Worm (Caenorhabditis elegans) whole organism, L4 larva: ENCODE measurements around the gene scl-1.

Experiments used
- D1046.2 ChIP-seq: fragments of 200-800 bp; sonication (Bioruptor generic); IDR thresholded peaks from 2 replicates; pipeline ENCODE4 v1.3.6; 2022; ENCODE audit warnings: missing genetic modification characterization, missing compliant biosample characterization
- F44E2.7 ChIP-seq: fragments of 200-800 bp; sonication (Bioruptor generic); IDR thresholded peaks from 2 replicates; pipeline ENCODE4 v2.1.2; 2022; ENCODE audit warnings: missing genetic modification characterization, missing compliant biosample characterization
- T20F7.1 ChIP-seq: fragments of 200-800 bp; sonication (Bioruptor generic); optimal IDR thresholded peaks from 2 replicates; lab custom pipeline; 2018; ENCODE audit warnings: mild to moderate bottlenecking, missing genetic modification characterization, missing compliant biosample characterization
- Y48G9A.11 ChIP-seq: fragments of 200-800 bp; sonication (Bioruptor generic); IDR thresholded peaks from 2 replicates; pipeline ENCODE4 v1.3.6; 2022; ENCODE audit warnings: missing genetic modification reagents, missing genetic modification characterization, missing compliant biosample characterization
- ZK337.2 ChIP-seq: fragments of 200-800 bp; sonication (Bioruptor generic); IDR thresholded peaks from 2 replicates; pipeline ENCODE4 v1.3.6; 2022; ENCODE audit warnings: missing genetic modification reagents, missing genetic modification characterization, missing compliant biosample characterization
- attf-4 ChIP-seq: sonication (generic microtip); optimal IDR thresholded peaks from 3 replicates; lab custom pipeline; 2017; ENCODE audit warnings: missing biosample characterization, missing genetic modification characterization
- ceh-44 ChIP-seq: fragments of 200-800 bp; sonication (Bioruptor generic); IDR thresholded peaks from 2 replicates; pipeline ENCODE4 v1.3.6; 2022; ENCODE audit warnings: missing genetic modification reagents, missing genetic modification characterization, missing compliant biosample characterization
- ceh-82 ChIP-seq: sonication (generic microtip); optimal IDR thresholded peaks from 2 replicates; lab custom pipeline; 2017; ENCODE audit warnings: missing biosample characterization, missing genetic modification characterization
- ces-1 ChIP-seq: fragments of 150-350 bp; sonication (generic microtip); optimal IDR thresholded peaks from 4 replicates; lab custom pipeline; 2014; ENCODE audit warnings: missing biosample characterization, missing genetic modification reagents, missing genetic modification characterization
- ctbp-1 ChIP-seq: fragments of 200-800 bp; sonication (Bioruptor generic); IDR thresholded peaks from 2 replicates; pipeline ENCODE4 v1.3.6; 2022; ENCODE audit warnings: missing genetic modification reagents, missing genetic modification characterization, missing compliant biosample characterization
- daf-16 ChIP-seq, 3 experiments: sonication (generic microtip); optimal IDR thresholded peaks; 2 replicates each; lab custom pipeline; 2016 to 2017; ENCODE audit warnings: missing genetic modification characterization in 3 of 3, missing genetic modification reagents in 3 of 3, mild to moderate bottlenecking in 2 of 3, missing compliant biosample characterization in 2 of 3, missing biosample characterization in 1 of 3, moderate library complexity in 1 of 3
- daf-19 ChIP-seq: fragments of 200-800 bp; sonication (Bioruptor generic); conservative IDR thresholded peaks from 2 replicates; pipeline ENCODE4 v1.3.6; 2022; ENCODE audit warnings: missing genetic modification characterization, missing compliant biosample characterization
- daf-8 ChIP-seq: fragments of 200-800 bp; sonication (Bioruptor generic); IDR thresholded peaks from 2 replicates; pipeline ENCODE4 v1.3.6; 2022; ENCODE audit warnings: missing genetic modification characterization, missing compliant biosample characterization
- dmd-9 ChIP-seq: fragments of 200-800 bp; sonication (Bioruptor generic); IDR thresholded peaks from 2 replicates; pipeline ENCODE4 v1.3.6; 2022; ENCODE audit warnings: missing genetic modification reagents, missing genetic modification characterization, missing compliant biosample characterization
- duxl-1 ChIP-seq: sonication (generic microtip); optimal IDR thresholded peaks from 2 replicates; lab custom pipeline; 2016; ENCODE audit warnings: mild to moderate bottlenecking, missing genetic modification characterization, moderate library complexity, missing compliant biosample characterization; ENCODE audit not compliant: poor library complexity
- egl-43 ChIP-seq: fragments of 200-800 bp; sonication (Bioruptor generic); IDR thresholded peaks from 2 replicates; pipeline ENCODE4 v1.3.6; 2022; ENCODE audit warnings: missing genetic modification reagents, missing genetic modification characterization, missing compliant biosample characterization
- hlh-11 ChIP-seq: fragments of 200-800 bp; sonication (Bioruptor generic); optimal IDR thresholded peaks from 2 replicates; lab custom pipeline; 2018; ENCODE audit warnings: mild to moderate bottlenecking, missing genetic modification characterization, missing compliant biosample characterization
- hlh-30 ChIP-seq: sonication (generic microtip); optimal IDR thresholded peaks from 2 replicates; lab custom pipeline; 2017; ENCODE audit warnings: antibody characterized with exemption, mild to moderate bottlenecking, missing genetic modification characterization, missing compliant biosample characterization; ENCODE audit not compliant: insufficient read depth
- lim-7 ChIP-seq: fragments of 200-800 bp; sonication (Bioruptor generic); IDR thresholded peaks from 2 replicates; pipeline ENCODE4 v1.3.6; 2022; ENCODE audit warnings: missing genetic modification characterization, missing compliant biosample characterization
- lir-3 ChIP-seq: sonication (generic microtip); optimal IDR thresholded peaks from 2 replicates; lab custom pipeline; 2016; ENCODE audit warnings: mild to moderate bottlenecking, missing genetic modification characterization, missing compliant biosample characterization
- madf-5 ChIP-seq, 2 experiments: fragments of 200-800 bp; sonication (Bioruptor generic); IDR thresholded peaks; 2 replicates each; pipeline ENCODE4 v1.3.6; 2022; ENCODE audit warnings: missing compliant biosample characterization in 2 of 2, missing genetic modification characterization in 2 of 2
- madf-9 ChIP-seq: fragments of 200-800 bp; sonication (Bioruptor generic); conservative IDR thresholded peaks from 2 replicates; pipeline ENCODE4 v1.3.6; 2022; ENCODE audit warnings: missing genetic modification reagents, missing genetic modification characterization, missing compliant biosample characterization
- mxl-3 ChIP-seq: fragments of 200-800 bp; sonication (Bioruptor generic); optimal IDR thresholded peaks from 2 replicates; lab custom pipeline; 2018; ENCODE audit warnings: mild to moderate bottlenecking, missing genetic modification characterization, missing compliant biosample characterization
- nhr-10 ChIP-seq: fragments of 150-350 bp; optimal IDR thresholded peaks from 2 replicates; lab custom pipeline; 2014; ENCODE audit warnings: missing biosample characterization, missing genetic modification characterization
- nhr-11 ChIP-seq: fragments of 150-350 bp; optimal IDR thresholded peaks from 2 replicates; lab custom pipeline; 2014; ENCODE audit warnings: missing biosample characterization, missing genetic modification characterization
- nhr-111 ChIP-seq: fragments of 200-800 bp; sonication (Bioruptor generic); optimal IDR thresholded peaks from 2 replicates; lab custom pipeline; 2018; ENCODE audit warnings: mild to moderate bottlenecking, missing genetic modification characterization, missing compliant biosample characterization
- nhr-237 ChIP-seq: sonication (generic microtip); optimal IDR thresholded peaks from 2 replicates; lab custom pipeline; 2017; ENCODE audit warnings: missing biosample characterization, missing genetic modification characterization
- nhr-25 ChIP-seq: sonication (generic microtip); optimal IDR thresholded peaks from 2 replicates; lab custom pipeline; 2017; ENCODE audit warnings: missing genetic modification characterization, mild to moderate bottlenecking, missing compliant biosample characterization, antibody characterized with exemption, moderate library complexity, borderline replicate concordance; ENCODE audit not compliant: insufficient read depth
- saeg-2 ChIP-seq: fragments of 200-800 bp; sonication (Bioruptor generic); IDR thresholded peaks from 2 replicates; pipeline ENCODE4 v1.3.6; 2022; ENCODE audit warnings: missing genetic modification reagents, missing genetic modification characterization, missing compliant biosample characterization
- set-16 ChIP-seq: fragments of 200-800 bp; sonication (Bioruptor generic); IDR thresholded peaks from 2 replicates; pipeline ENCODE4 v1.3.6; 2022; ENCODE audit warnings: missing genetic modification reagents, missing genetic modification characterization, missing compliant biosample characterization
- snpc-4 ChIP-seq: fragments of 150-350 bp; optimal IDR thresholded peaks from 2 replicates; lab custom pipeline; 2014; ENCODE audit warnings: missing biosample characterization, missing genetic modification characterization
- tra-1 ChIP-seq: fragments of 200-800 bp; sonication (Bioruptor generic); IDR thresholded peaks from 2 replicates; pipeline ENCODE4 v1.3.6; 2022; ENCODE audit warnings: missing genetic modification reagents, missing genetic modification characterization, missing compliant biosample characterization
- unc-130 ChIP-seq: sonication (generic microtip); optimal IDR thresholded peaks from 2 replicates; lab custom pipeline; 2016; ENCODE audit warnings: missing genetic modification reagents, missing genetic modification characterization, missing compliant biosample characterization
- unc-62 ChIP-seq, 3 experiments: fragments of 150-350 bp in 1 of 3; sonication (generic microtip); optimal IDR thresholded peaks in 2 of 3; peaks in 1 of 3; 1 replicate in 1 of 3; 2 replicates in 2 of 3; lab custom pipeline; 2014 to 2017; ENCODE audit warnings: missing biosample characterization in 3 of 3, missing genetic modification characterization in 3 of 3, missing genetic modification reagents in 3 of 3, missing genotype in 1 of 3
- zag-1 ChIP-seq: fragments of 150-350 bp; optimal IDR thresholded peaks from 2 replicates; lab custom pipeline; 2014; ENCODE audit warnings: missing biosample characterization, missing genetic modification characterization
- zip-11 ChIP-seq: fragments of 200-800 bp; sonication (Bioruptor generic); IDR thresholded peaks from 2 replicates; pipeline ENCODE4 v1.3.6; 2022; ENCODE audit warnings: missing genetic modification characterization, missing compliant biosample characterization
- ztf-11 ChIP-seq: fragments of 150-350 bp; optimal IDR thresholded peaks from 2 replicates; lab custom pipeline; 2014; ENCODE audit warnings: missing biosample characterization, missing genetic modification characterization

The scl-1 gene

DNA sequence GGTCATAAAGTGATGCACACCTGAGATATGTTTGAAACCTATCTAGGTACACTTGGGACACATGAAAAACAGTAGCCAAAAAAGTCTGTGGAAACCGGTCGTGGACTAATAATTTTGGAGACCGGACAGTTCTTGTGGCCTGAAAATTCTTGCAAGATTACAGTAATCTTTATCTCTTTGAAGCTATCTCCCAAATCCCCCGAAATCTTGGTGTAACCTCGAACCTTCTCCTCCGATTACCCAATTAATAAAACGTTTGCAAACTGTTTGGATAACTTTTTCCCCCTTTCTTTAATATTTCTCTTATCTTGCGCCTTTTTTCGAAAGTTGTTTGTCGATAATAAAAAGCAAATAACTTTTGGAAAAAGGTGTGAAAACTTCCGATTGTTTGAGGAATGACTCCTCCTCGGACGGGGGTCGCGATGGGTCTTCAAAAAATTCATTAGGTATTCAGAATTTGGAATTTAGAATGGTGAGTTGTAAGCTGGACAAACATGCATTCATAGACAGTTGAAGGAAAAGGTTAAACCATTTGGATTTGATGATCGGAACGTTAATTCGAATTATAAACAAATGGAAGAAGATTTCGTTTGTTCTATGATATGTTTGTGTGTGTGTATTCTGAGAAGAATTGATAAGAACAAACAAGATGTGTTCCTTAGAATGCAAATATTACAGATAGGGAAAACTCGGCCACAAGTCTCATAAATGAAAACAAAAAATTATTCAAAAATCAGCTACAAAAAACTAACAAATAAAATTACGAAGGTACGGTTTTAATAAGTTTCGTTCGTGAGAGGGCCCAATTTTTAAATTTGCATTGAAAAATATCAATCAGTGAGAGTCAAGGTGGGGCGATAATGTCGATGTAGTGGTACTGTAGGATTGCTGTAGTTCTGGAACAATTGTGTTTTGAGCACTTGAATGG lies 27.0 kb downstream of the scl-1 start (continued):
- TF ChIP-seq ztf-11 (no peak), ces-1 (no peak)
- TF ChIP-seq, all 104 proteins: peak for 10

DNA sequence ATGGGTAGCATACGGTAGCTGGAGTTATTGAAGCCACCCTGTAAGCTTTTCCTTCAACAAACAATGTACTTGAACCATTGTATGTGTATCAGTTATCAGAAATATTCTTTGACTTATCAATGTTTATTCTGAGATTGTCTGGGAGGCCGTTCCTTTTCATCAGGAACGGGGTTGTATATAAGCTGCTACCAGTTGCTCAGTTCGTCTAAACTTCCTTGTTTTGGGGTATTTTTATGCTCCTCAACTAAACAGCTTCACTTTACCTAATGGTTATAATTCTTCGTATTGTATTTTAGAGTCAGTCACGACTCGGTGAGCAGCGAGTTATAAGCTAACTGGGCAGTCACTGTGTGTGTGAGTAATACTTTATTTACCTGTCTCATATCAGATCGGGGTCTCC lies 29.5 kb downstream of the scl-1 start:
- TF ChIP-seq unc-62 (GFP tag; optimal IDR thresholded peaks at IDR 0.05 in 1 of 2; lab: Kevin White, UChicago) (peak in 1 of 2 experiments; percentile 91), unc-62 (tag; optimal IDR thresholded peaks at IDR 0.05; lab: Kevin White, UChicago) (no peak), attf-4 (tag; lab: Kevin White, UChicago) (no peak)

DNA sequence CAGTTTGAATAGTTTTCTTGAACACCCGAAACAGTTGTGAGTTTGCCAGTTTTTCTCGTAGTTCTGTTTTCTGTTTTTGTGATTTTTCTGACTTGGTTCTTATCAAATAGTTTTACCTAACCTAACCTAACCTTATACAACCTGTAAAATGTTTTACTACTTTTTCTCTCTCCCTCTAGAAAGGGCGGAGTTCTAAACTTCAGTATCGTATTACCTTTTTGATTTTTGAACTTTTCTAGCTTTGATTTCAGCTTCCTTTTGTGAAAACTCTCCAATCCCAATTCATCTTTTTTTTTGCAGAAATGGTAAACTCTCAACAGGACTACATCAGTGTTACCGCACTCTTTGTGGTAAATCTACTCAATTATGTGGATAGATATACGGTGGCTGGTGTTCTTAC lies 30.6 kb downstream of the scl-1 start, which contains the start of gene spin-2:
TSS of gene spin-2 (plus strand) at position 301 of the 400 bp plus-strand sequence.
- no peak for TF ChIP-seq ztf-11
- no peak for TF ChIP-seq T20F7.1 (GFP tag; lab: Kevin White, UChicago)
- no peak for TF ChIP-seq dmd-9 (GFP tag; lab: Robert Waterston, UW)
- no peak for TF ChIP-seq madf-9 (GFP tag; lab: Robert Waterston, UW)
- no peak for TF ChIP-seq hlh-30
- TF ChIP-seq ces-1: no peak
- TF ChIP-seq zip-11 (GFP tag; lab: Robert Waterston, UW): no peak
- TF ChIP-seq ctbp-1 (GFP tag; lab: Robert Waterston, UW): no peak
- TF ChIP-seq lir-3 (tag; lab: Kevin White, UChicago): no peak
- TF ChIP-seq daf-8 (GFP tag; lab: Robert Waterston, UW): no peak
- TF ChIP-seq nhr-237: no peak
- no peak for TF ChIP-seq hlh-11 (tag; lab: Kevin White, UChicago)
- TF ChIP-seq madf-5 (GFP tag; IDR thresholded peaks at IDR 0.05; lab: Robert Waterston, UW): no peak
- TF ChIP-seq ZK337.2 (GFP tag; lab: Robert Waterston, UW): no peak
- TF ChIP-seq duxl-1: no peak

DNA sequence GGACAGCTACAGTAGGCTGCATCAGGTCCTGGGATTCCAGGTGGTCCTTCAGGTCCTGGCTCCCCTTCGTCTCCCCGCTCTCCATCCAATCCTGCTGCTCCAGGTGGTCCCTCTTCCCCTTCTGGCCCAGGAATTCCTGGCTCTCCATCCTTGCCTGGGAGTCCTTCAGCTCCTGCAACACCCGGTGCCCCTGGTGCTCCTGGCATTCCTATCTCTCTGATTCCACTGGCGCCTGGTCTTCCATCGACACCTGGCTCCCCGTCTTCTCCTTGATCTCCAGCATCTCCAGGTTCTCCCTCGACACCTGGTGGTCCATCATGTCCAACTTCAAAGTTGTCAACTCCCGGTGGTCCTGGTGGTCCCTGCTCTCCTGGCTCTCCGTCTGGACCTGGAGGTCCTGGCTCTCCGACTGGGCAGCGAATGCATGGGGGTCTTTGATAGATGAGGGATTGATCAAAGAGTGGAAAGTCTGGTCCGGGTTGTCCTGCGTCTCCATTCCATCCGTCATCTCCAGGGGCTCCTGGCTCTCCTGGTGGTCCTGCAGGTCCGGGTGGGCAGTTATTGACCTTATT lies 33.6 kb downstream of the scl-1 start:
- TF ChIP-seq tra-1 (GFP tag; lab: Robert Waterston, UW) (no peak), D1046.2 (GFP tag; lab: Robert Waterston, UW) (no peak), egl-43 (0 out of 2 replicates have a peak, but pooled peaks have one; percentile 5), set-16 (peak; percentile 95), ceh-44 (GFP tag; lab: Robert Waterston, UW) (no peak)

ce11 chrIV:13090967-13091366 lies 34.8 kb downstream of the scl-1 start, which contains the start of gene col-132:
Gene col-132, minus strand, starts transcription at chrIV:13091067.
- TF ChIP-seq ceh-82: no peak
- no peak for TF ChIP-seq nhr-11 (tag; lab: Kevin White, UChicago)
- TF ChIP-seq nhr-25: no peak
- TF ChIP-seq lim-7: no peak
- TF ChIP-seq nhr-10 (tag; lab: Kevin White, UChicago): no peak
- no peak for TF ChIP-seq daf-8 (GFP tag; lab: Robert Waterston, UW)
- TF ChIP-seq Y48G9A.11 (GFP tag; lab: Robert Waterston, UW): no peak
- TF ChIP-seq saeg-2 (GFP tag; lab: Robert Waterston, UW): no peak
- TF ChIP-seq nhr-111 (GFP tag; lab: Kevin White, UChicago): no peak
- no peak for TF ChIP-seq set-16
- TF ChIP-seq F44E2.7 (GFP tag; lab: Robert Waterston, UW): no peak
- no peak for TF ChIP-seq nhr-237
- no peak for TF ChIP-seq zag-1 (tag; lab: Kevin White, UChicago)
- no peak for TF ChIP-seq ZK337.2 (GFP tag; lab: Robert Waterston, UW)
- no peak for TF ChIP-seq daf-16 (GFP tag; optimal IDR thresholded peaks at IDR 0.05; lab: Kevin White, UChicago)
- TF ChIP-seq daf-16 (tag; optimal IDR thresholded peaks at IDR 0.05; lab: Kevin White, UChicago): no peak
- TF ChIP-seq snpc-4 (tag; lab: Kevin White, UChicago): no peak
- TF ChIP-seq daf-19 (GFP tag; lab: Robert Waterston, UW): no peak
- TF ChIP-seq attf-4 (tag; lab: Kevin White, UChicago): no peak
- no peak for TF ChIP-seq unc-130 (GFP tag; lab: Kevin White, UChicago)
- TF ChIP-seq mxl-3 (GFP tag; lab: Kevin White, UChicago): no peak
